Worm (Caenorhabditis elegans) whole organism, L4 larva: ENCODE data around the gene C53A3.4.

Source experiments
- D1046.2 ChIP-seq: fragments of 200-800 bp; sonication (Bioruptor generic); IDR thresholded peaks from 2 replicates; pipeline ENCODE4 v1.3.6; 2022; ENCODE audit warnings: missing genetic modification characterization, missing compliant biosample characterization
- F10B5.3 ChIP-seq: sonication (generic microtip); optimal IDR thresholded peaks from 2 replicates; lab custom pipeline; 2016; ENCODE audit warnings: mild to moderate bottlenecking, missing genetic modification characterization, missing compliant biosample characterization
- F37D6.2 ChIP-seq: sonication (generic microtip); optimal IDR thresholded peaks from 2 replicates; lab custom pipeline; 2016; ENCODE audit warnings: mild to moderate bottlenecking, missing genetic modification characterization, missing compliant biosample characterization
- R02D3.7 ChIP-seq: fragments of 150-350 bp; sonication (generic microtip); optimal IDR thresholded peaks from 3 replicates; lab custom pipeline; 2014; ENCODE audit warnings: missing biosample characterization, missing genetic modification characterization
- T26A8.4 ChIP-seq: fragments of 200-800 bp; sonication (Bioruptor generic); IDR thresholded peaks from 2 replicates; pipeline ENCODE4 v1.3.6; 2022; ENCODE audit warnings: missing genetic modification characterization, missing compliant biosample characterization
- Y105C5A.15 ChIP-seq: fragments of 200-800 bp; sonication (Bioruptor generic); IDR thresholded peaks from 2 replicates; pipeline ENCODE4 v1.3.6; 2022; ENCODE audit warnings: missing genetic modification characterization, missing compliant biosample characterization
- Y5F2A.4 ChIP-seq: fragments of 200-800 bp; sonication (Bioruptor generic); optimal IDR thresholded peaks from 2 replicates; lab custom pipeline; 2018; ENCODE audit warnings: mild to moderate bottlenecking, missing genetic modification characterization, missing compliant biosample characterization
- Y75B8A.6 ChIP-seq: fragments of 200-800 bp; sonication (Bioruptor generic); IDR thresholded peaks from 2 replicates; pipeline ENCODE4 v1.3.6; 2022; ENCODE audit warnings: missing genetic modification reagents, missing genetic modification characterization, missing compliant biosample characterization
- arid-1 ChIP-seq: fragments of 200-800 bp; sonication (Bioruptor generic); conservative IDR thresholded peaks from 2 replicates; pipeline ENCODE4 v1.3.6; 2022; ENCODE audit warnings: missing genetic modification reagents, missing genetic modification characterization, missing compliant biosample characterization
- ceh-32 ChIP-seq: sonication (generic microtip); optimal IDR thresholded peaks from 2 replicates; lab custom pipeline; 2016; ENCODE audit warnings: mild to moderate bottlenecking, missing genetic modification characterization, missing compliant biosample characterization; ENCODE audit not compliant: poor library complexity
- ceh-44 ChIP-seq: fragments of 200-800 bp; sonication (Bioruptor generic); IDR thresholded peaks from 2 replicates; pipeline ENCODE4 v1.3.6; 2022; ENCODE audit warnings: missing genetic modification reagents, missing genetic modification characterization, missing compliant biosample characterization
- daf-12 ChIP-seq: fragments of 150-350 bp; optimal IDR thresholded peaks from 2 replicates; lab custom pipeline; 2014; ENCODE audit warnings: missing biosample characterization, missing genetic modification reagents, missing genetic modification characterization
- dpl-1 ChIP-seq: fragments of 150-350 bp; optimal IDR thresholded peaks from 2 replicates; lab custom pipeline; 2014; ENCODE audit warnings: missing biosample characterization, missing genetic modification reagents, missing genetic modification characterization
- duxl-1 ChIP-seq: sonication (generic microtip); optimal IDR thresholded peaks from 2 replicates; lab custom pipeline; 2016; ENCODE audit warnings: mild to moderate bottlenecking, missing genetic modification characterization, moderate library complexity, missing compliant biosample characterization; ENCODE audit not compliant: poor library complexity
- dve-1 ChIP-seq: sonication (generic microtip); optimal IDR thresholded peaks from 2 replicates; lab custom pipeline; 2017; ENCODE audit warnings: antibody characterized with exemption, mild to moderate bottlenecking, missing genetic modification characterization, missing compliant biosample characterization; ENCODE audit not compliant: insufficient read depth
- egl-43 ChIP-seq: fragments of 200-800 bp; sonication (Bioruptor generic); IDR thresholded peaks from 2 replicates; pipeline ENCODE4 v1.3.6; 2022; ENCODE audit warnings: missing genetic modification reagents, missing genetic modification characterization, missing compliant biosample characterization
- hlh-30 ChIP-seq: sonication (generic microtip); optimal IDR thresholded peaks from 2 replicates; lab custom pipeline; 2017; ENCODE audit warnings: antibody characterized with exemption, mild to moderate bottlenecking, missing genetic modification characterization, missing compliant biosample characterization; ENCODE audit not compliant: insufficient read depth
- hmg-1.1 ChIP-seq: fragments of 200-800 bp; sonication (Bioruptor generic); IDR thresholded peaks from 2 replicates; pipeline ENCODE4 v1.3.6; 2022; ENCODE audit warnings: missing genetic modification reagents, missing genetic modification characterization, missing compliant biosample characterization
- lin-29 ChIP-seq: fragments of 200-800 bp; sonication (Bioruptor generic); IDR thresholded peaks from 2 replicates; pipeline ENCODE4 v1.3.6; 2022; ENCODE audit warnings: missing genetic modification reagents, missing genetic modification characterization, missing compliant biosample characterization
- lsy-2 ChIP-seq, 2 experiments: fragments of 150-350 bp in 1 of 2; sonication (generic microtip) in 1 of 2; optimal IDR thresholded peaks; 2 replicates each; lab custom pipeline; 2014 to 2017; ENCODE audit warnings: missing biosample characterization in 2 of 2, missing genetic modification characterization in 2 of 2
- madf-5 ChIP-seq, 2 experiments: fragments of 200-800 bp; sonication (Bioruptor generic); IDR thresholded peaks; 2 replicates each; pipeline ENCODE4 v1.3.6; 2022; ENCODE audit warnings: missing compliant biosample characterization in 2 of 2, missing genetic modification characterization in 2 of 2
- mes-2 ChIP-seq: sonication (generic microtip); optimal IDR thresholded peaks from 2 replicates; lab custom pipeline; 2016; ENCODE audit warnings: missing genotype, mild to moderate bottlenecking, missing genetic modification characterization, missing compliant biosample characterization; ENCODE audit not compliant: poor library complexity, severe bottlenecking
- mxl-3 ChIP-seq: fragments of 200-800 bp; sonication (Bioruptor generic); optimal IDR thresholded peaks from 2 replicates; lab custom pipeline; 2018; ENCODE audit warnings: mild to moderate bottlenecking, missing genetic modification characterization, missing compliant biosample characterization
- nhr-11 ChIP-seq: fragments of 150-350 bp; optimal IDR thresholded peaks from 2 replicates; lab custom pipeline; 2014; ENCODE audit warnings: missing biosample characterization, missing genetic modification characterization
- nhr-111 ChIP-seq: fragments of 200-800 bp; sonication (Bioruptor generic); optimal IDR thresholded peaks from 2 replicates; lab custom pipeline; 2018; ENCODE audit warnings: mild to moderate bottlenecking, missing genetic modification characterization, missing compliant biosample characterization
- nhr-237 ChIP-seq: sonication (generic microtip); optimal IDR thresholded peaks from 2 replicates; lab custom pipeline; 2017; ENCODE audit warnings: missing biosample characterization, missing genetic modification characterization
- nhr-28 ChIP-seq: fragments of 150-350 bp; optimal IDR thresholded peaks from 2 replicates; lab custom pipeline; 2014; ENCODE audit warnings: missing biosample characterization, missing genetic modification characterization
- nhr-6 ChIP-seq: fragments of 150-350 bp; optimal IDR thresholded peaks from 2 replicates; lab custom pipeline; 2014; ENCODE audit warnings: missing biosample characterization, missing genetic modification characterization
- pha-4 ChIP-seq, 2 experiments: fragments of 150-350 bp in 1 of 2; fragments of 200-800 bp in 1 of 2; sonication (Bioruptor generic) in 1 of 2; IDR thresholded peaks in 1 of 2; optimal IDR thresholded peaks in 1 of 2; 2 replicates each; pipeline versions ENCODE4 v1.3.6 to Lab custom; 2014 to 2022; ENCODE audit warnings: missing genetic modification characterization in 2 of 2, missing genetic modification reagents in 2 of 2, missing biosample characterization in 1 of 2, missing compliant biosample characterization in 1 of 2
- pqm-1 ChIP-seq: sonication (generic microtip); optimal IDR thresholded peaks from 2 replicates; lab custom pipeline; 2017; ENCODE audit warnings: missing biosample characterization, missing genetic modification characterization
- set-16 ChIP-seq: fragments of 200-800 bp; sonication (Bioruptor generic); IDR thresholded peaks from 2 replicates; pipeline ENCODE4 v1.3.6; 2022; ENCODE audit warnings: missing genetic modification reagents, missing genetic modification characterization, missing compliant biosample characterization
- snpc-1.2 ChIP-seq: fragments of 200-800 bp; sonication (Bioruptor generic); IDR thresholded peaks from 2 replicates; pipeline ENCODE4 v1.3.6; 2022; ENCODE audit warnings: missing genetic modification reagents, missing genetic modification characterization, missing compliant biosample characterization
- unc-39 ChIP-seq: sonication (generic microtip); optimal IDR thresholded peaks from 2 replicates; lab custom pipeline; 2017; ENCODE audit warnings: missing biosample characterization, missing genetic modification characterization
- unc-62 ChIP-seq, 3 experiments: fragments of 150-350 bp in 1 of 3; sonication (generic microtip); optimal IDR thresholded peaks in 2 of 3; peaks in 1 of 3; 1 replicate in 1 of 3; 2 replicates in 2 of 3; lab custom pipeline; 2014 to 2017; ENCODE audit warnings: missing biosample characterization in 3 of 3, missing genetic modification characterization in 3 of 3, missing genetic modification reagents in 3 of 3, missing genotype in 1 of 3
- vab-7 ChIP-seq: fragments of 200-800 bp; sonication (Bioruptor generic); IDR thresholded peaks from 2 replicates; pipeline ENCODE4 v1.3.6; 2022; ENCODE audit warnings: missing genetic modification reagents, missing genetic modification characterization, missing compliant biosample characterization
- zag-1 ChIP-seq: fragments of 150-350 bp; optimal IDR thresholded peaks from 2 replicates; lab custom pipeline; 2014; ENCODE audit warnings: missing biosample characterization, missing genetic modification characterization
- zfp-2 ChIP-seq: sonication (generic microtip); optimal IDR thresholded peaks from 2 replicates; lab custom pipeline; 2016; ENCODE audit warnings: mild to moderate bottlenecking, missing genetic modification characterization, missing compliant biosample characterization
- zfp-3 ChIP-seq: fragments of 200-800 bp; sonication (Bioruptor generic); conservative IDR thresholded peaks from 2 replicates; pipeline ENCODE4 v1.3.6; 2022; ENCODE audit warnings: missing genetic modification reagents, missing genetic modification characterization, missing compliant biosample characterization
- zip-2 ChIP-seq: fragments of 150-350 bp; optimal IDR thresholded peaks from 2 replicates; lab custom pipeline; 2014; ENCODE audit warnings: missing biosample characterization, missing genetic modification characterization
- ztf-7 ChIP-seq: fragments of 150-350 bp; optimal IDR thresholded peaks from 2 replicates; lab custom pipeline; 2014; ENCODE audit warnings: missing biosample characterization, missing genetic modification characterization

C53A3.4 gene

ce11 chrV:5755203-5755693, 3.4 kb downstream of the C53A3.4 start, which contains the start of gene K09H11.11:
Gene K09H11.11 (minus strand): TSS chrV:5755253.
- TF ChIP-seq ceh-44 (GFP tag; lab: Robert Waterston, UW): peak; percentile 2; the same call in 1 of the 2 replicates
- TF ChIP-seq set-16 (GFP tag; lab: Robert Waterston, UW): peak; percentile 83

- TF ChIP-seq Y5F2A.4 (GFP tag; lab: Kevin White, UChicago): no peak
- no peak for TF ChIP-seq nhr-28 (tag; lab: Kevin White, UChicago)
- TF ChIP-seq mxl-3 (GFP tag; lab: Kevin White, UChicago): no peak
- TF ChIP-seq nhr-11 (tag; lab: Kevin White, UChicago): no peak
- TF ChIP-seq arid-1: no peak
- TF ChIP-seq set-16 (GFP tag; lab: Robert Waterston, UW): no peak
- no peak for TF ChIP-seq ztf-7 (tag; lab: Kevin White, UChicago)
- TF ChIP-seq dve-1 (tag; lab: Kevin White, UChicago): no peak
- TF ChIP-seq F10B5.3: no peak
- TF ChIP-seq zfp-2 (tag; lab: Kevin White, UChicago): no peak
- no peak for TF ChIP-seq hmg-1.1 (GFP tag; lab: Robert Waterston, UW)
- no peak for TF ChIP-seq T26A8.4 (GFP tag; lab: Robert Waterston, UW)
- no peak for TF ChIP-seq nhr-111
- no peak for TF ChIP-seq R02D3.7
- no peak for TF ChIP-seq unc-39 (tag; lab: Kevin White, UChicago)
- TF ChIP-seq daf-12 (tag; lab: Kevin White, UChicago): no peak
- TF ChIP-seq zfp-3: no peak
- TF ChIP-seq pqm-1 (tag; lab: Kevin White, UChicago): no peak
- no peak for TF ChIP-seq hlh-30 (tag; lab: Kevin White, UChicago)
Measured at ce11 chrV:5753432-5753831, 5.2 kb downstream of the C53A3.4 start, which contains the start of gene pgph-1. Gene pgph-1 (minus strand): TSS chrV:5753532.

- no peak for TF ChIP-seq zip-2
- no peak for TF ChIP-seq Y105C5A.15 (GFP tag; lab: Robert Waterston, UW)
- TF ChIP-seq D1046.2 (GFP tag; lab: Robert Waterston, UW): no peak
- TF ChIP-seq F37D6.2: no peak
- no peak for TF ChIP-seq nhr-6 (tag; lab: Kevin White, UChicago)
- no peak for TF ChIP-seq ceh-32
- peak; percentile 6 for TF ChIP-seq pqm-1 (tag; lab: Kevin White, UChicago)
- TF ChIP-seq ztf-7 (tag; lab: Kevin White, UChicago): no peak
- peak; percentile 44 for TF ChIP-seq nhr-28 (tag; lab: Kevin White, UChicago)
- TF ChIP-seq dpl-1: no peak
- TF ChIP-seq snpc-1.2: no peak
- no peak for TF ChIP-seq lin-29
- no peak for TF ChIP-seq nhr-237
- TF ChIP-seq lsy-2 (tag; optimal IDR thresholded peaks at IDR 0.05; lab: Kevin White, UChicago): no peak
- TF ChIP-seq vab-7: no peak
- no peak for TF ChIP-seq egl-43 (GFP tag; lab: Robert Waterston, UW)
- no peak for TF ChIP-seq Y5F2A.4 (GFP tag; lab: Kevin White, UChicago)
Measured at ce11 chrV:5747519-5747918, 11.2 kb downstream of the C53A3.4 start, which contains the start of gene acds-10. Gene acds-10 (plus strand): TSS chrV:5747819.

ce11 chrV:5746237-5746636, 12.4 kb downstream of the C53A3.4 start:
- no peak for TF ChIP-seq nhr-11 (tag; lab: Kevin White, UChicago)
- no peak for TF ChIP-seq Y75B8A.6 (GFP tag; lab: Robert Waterston, UW)
- no peak for TF ChIP-seq zag-1 (tag; lab: Kevin White, UChicago)
- TF ChIP-seq unc-62 (GFP tag; optimal IDR thresholded peaks at IDR 0.05 in 1 of 2; lab: Kevin White, UChicago): peak in 1 of 2 experiments; percentile 33
- no peak for TF ChIP-seq unc-62 (tag; optimal IDR thresholded peaks at IDR 0.05; lab: Kevin White, UChicago)
- no peak for TF ChIP-seq pha-4 (GFP tag; IDR thresholded peaks at IDR 0.05; lab: Robert Waterston, UW)
- TF ChIP-seq pha-4 (tag; optimal IDR thresholded peaks at IDR 0.05; lab: Kevin White, UChicago): no peak
- TF ChIP-seq ceh-32: no peak
- no peak for TF ChIP-seq duxl-1
- TF ChIP-seq madf-5 (GFP tag; IDR thresholded peaks at IDR 0.05; lab: Robert Waterston, UW): no peak
- TF ChIP-seq mes-2: no peak
- TF ChIP-seq, all 104 proteins: peak for 1
